Fruit fly (Drosophila melanogaster) Kc167 (cell line): ENCODE results near the gene CG31365.

Experiments
- Myc ChIP-seq: fragments of >200 bp; optimal IDR thresholded peaks from 2 replicates; lab custom pipeline; 2017; ENCODE audit warnings: missing external identifiers
- insv ChIP-seq: fragments of >200 bp; optimal IDR thresholded peaks from 3 replicates; lab custom pipeline; 2018; ENCODE audit warnings: missing external identifiers
- ttk ChIP-seq: sonication (Bioruptor generic); optimal IDR thresholded peaks from 2 replicates; lab custom pipeline; 2017; ENCODE audit warnings: missing external identifiers

DNA sequence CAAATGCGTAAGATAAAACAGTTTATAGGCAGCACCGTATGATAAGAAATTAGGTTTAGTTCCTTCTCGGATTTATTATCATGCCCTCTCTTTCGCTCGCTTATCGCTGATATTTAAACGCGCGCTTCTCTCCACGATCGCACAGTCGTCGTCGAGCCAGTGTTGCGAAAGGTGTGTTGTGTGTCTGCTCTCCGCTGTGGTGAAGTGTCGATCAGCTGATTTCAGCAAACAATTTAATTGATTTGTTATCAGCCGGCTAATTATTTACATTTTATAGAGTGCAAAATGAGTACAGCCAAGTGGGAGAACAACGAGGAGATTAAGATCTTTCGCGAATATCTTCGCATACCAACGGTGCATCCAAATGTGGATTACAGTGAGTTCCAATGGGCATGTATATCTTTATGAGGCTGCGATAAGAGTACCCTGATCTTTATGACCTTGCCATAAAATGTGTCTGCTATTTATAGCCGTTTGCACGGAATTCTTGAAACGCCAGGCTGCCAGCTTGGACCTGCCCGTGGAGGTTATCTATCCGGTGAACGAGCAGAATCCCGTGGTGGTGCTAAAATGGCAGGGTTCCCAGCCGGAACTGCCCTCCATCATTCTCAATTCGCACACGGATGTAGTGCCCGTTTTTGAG, 34.5 kb downstream of the CG31365 start, which contains the start of the genes CG17110 and CG6726:
- TF ChIP-seq Myc (lab: Kevin White, UChicago) (no peak), insv (lab: Kevin White, UChicago) (no peak), ttk (no peak)
